Fruit fly (Drosophila melanogaster): ENCODE data around the gene trol.

Gene trol

dm6 chrX:2447750-2448299, 97.4 kb downstream of the trol start, which contains the start of gene z (continued):
- no peak for TF ChIP-seq CG17568 (GFP tag; optimal IDR thresholded peaks at IDR 0.05)
- TF ChIP-seq CG42726 (GFP tag; IDR thresholded peaks at IDR 0.05; ENCODE audit: partially characterized antibody), result peak; percentile 88
- peak; percentile 91 for TF ChIP-seq Opbp (GFP tag; IDR thresholded peaks at IDR 0.05; ENCODE audit: partially characterized antibody)
- peak; percentile 53 for TF ChIP-seq stwl (tag; optimal IDR thresholded peaks at IDR 0.05)
- TF ChIP-seq CG10267 (tag; optimal IDR thresholded peaks at IDR 0.05), result peak; percentile 54
- peak; percentile 93 for TF ChIP-seq CG16813 (GFP tag; IDR thresholded peaks at IDR 0.05; ENCODE audit: partially characterized antibody)
- TF ChIP-seq Asciz (GFP tag; optimal IDR thresholded peaks at IDR 0.05), result no peak
- peak; percentile 38 for TF ChIP-seq CG11504 (tag; optimal IDR thresholded peaks at IDR 0.05)
- peak; percentile 5 for TF ChIP-seq CG33213 (GFP tag; optimal IDR thresholded peaks at IDR 0.05)
- TF ChIP-seq sna (GFP tag; IDR thresholded peaks at IDR 0.05; ENCODE audit: partially characterized antibody), result peak; percentile 84
- no peak for TF ChIP-seq Doc2 (GFP tag; IDR thresholded peaks at IDR 0.05)
- TF ChIP-seq CG12659 (GFP tag; optimal IDR thresholded peaks at IDR 0.05), result peak; percentile 64
- TF ChIP-seq CG3995 (GFP tag; optimal IDR thresholded peaks at IDR 0.05), result no peak
- peak; percentile 3 for TF ChIP-seq CG17186 (GFP tag; optimal IDR thresholded peaks at IDR 0.05)
- TF ChIP-seq CG14965 (GFP tag; optimal IDR thresholded peaks at IDR 0.05; ENCODE audit: borderline replicate concordance), result no peak
- peak; percentile 92 for TF ChIP-seq nerfin-2 (GFP tag; IDR thresholded peaks at IDR 0.05; ENCODE audit: partially characterized antibody)
- TF ChIP-seq YL-1 (GFP tag; optimal IDR thresholded peaks at IDR 0.05), result peak; percentile 59
- TF ChIP-seq CG8478 (optimal IDR thresholded peaks at IDR 0.05), result peak; percentile 84
- peak; percentile 97 for TF ChIP-seq Sry-δ (GFP tag; optimal IDR thresholded peaks at IDR 0.05)
- TF ChIP-seq MTF-1 (GFP tag; optimal IDR thresholded peaks at IDR 0.05; ENCODE audit: borderline replicate concordance), result no peak
- peak; percentile 95 for TF ChIP-seq knrl (GFP tag; IDR thresholded peaks at IDR 0.05; ENCODE audit: partially characterized antibody)
- peak; percentile 29; the same call in 1 of the 3 replicates for TF ChIP-seq CG17361 (GFP tag; IDR thresholded peaks at IDR 0.05)
- TF ChIP-seq sens (GFP tag), result peak; percentile 83
- TF ChIP-seq CG34422 (GFP tag; IDR thresholded peaks at IDR 0.05), result peak; percentile 53; the same call in 1 of the 3 replicates
- TF ChIP-seq CG14860 (GFP tag; IDR thresholded peaks at IDR 0.05; ENCODE audit: partially characterized antibody), result peak; percentile 87
- peak; percentile 36 for TF ChIP-seq nom (GFP tag; optimal IDR thresholded peaks at IDR 0.05)
- TF ChIP-seq CG2129 (GFP tag; IDR thresholded peaks at IDR 0.05; ENCODE audit: partially characterized antibody), result peak; percentile 80
- no peak for TF ChIP-seq ci (GFP tag; IDR thresholded peaks at IDR 0.05)
- TF ChIP-seq CG12391 (tag; optimal IDR thresholded peaks at IDR 0.05), result peak; percentile 30
- TF ChIP-seq pzg (GFP tag; optimal IDR thresholded peaks at IDR 0.05), result peak; percentile 75
- peak; percentile 12; the same call in 1 of the 2 replicates for TF ChIP-seq CG3847 (GFP tag; IDR thresholded peaks at IDR 0.05)
- no peak for TF ChIP-seq CG6813 (GFP tag; optimal IDR thresholded peaks at IDR 0.05)
- TF ChIP-seq CG2116 (GFP tag; optimal IDR thresholded peaks at IDR 0.05), result peak; percentile 65
- no peak for TF ChIP-seq CG12942 (GFP tag; optimal IDR thresholded peaks at IDR 0.05)
- TF ChIP-seq Nf-YB (GFP tag; optimal IDR thresholded peaks at IDR 0.05), result no peak
- TF ChIP-seq CG30403 (GFP tag; optimal IDR thresholded peaks at IDR 0.05), result peak; percentile 18
- TF ChIP-seq CG3065 (GFP tag; optimal IDR thresholded peaks at IDR 0.05), result no peak
- peak; percentile 85 for TF ChIP-seq Doc3 (GFP tag; IDR thresholded peaks at IDR 0.05; ENCODE audit: partially characterized antibody)
- TF ChIP-seq vnd (GFP tag; IDR thresholded peaks at IDR 0.05; ENCODE audit: partially characterized antibody), result peak; percentile 90
- TF ChIP-seq CG15514 (GFP tag; optimal IDR thresholded peaks at IDR 0.05), result peak; percentile 59
- TF ChIP-seq hb (GFP tag; IDR thresholded peaks at IDR 0.05; ENCODE audit: partially characterized antibody), result peak; percentile 91
- TF ChIP-seq CG17829 (tag; optimal IDR thresholded peaks at IDR 0.05), result peak; percentile 3
- peak; percentile 92 for TF ChIP-seq bbx (GFP tag; IDR thresholded peaks at IDR 0.05; ENCODE audit: partially characterized antibody)
- TF ChIP-seq wor (GFP tag; IDR thresholded peaks at IDR 0.05), result no peak
- peak; percentile 29 for TF ChIP-seq Nf-YC (tag; optimal IDR thresholded peaks at IDR 0.05)
- peak; percentile 58 for TF ChIP-seq CG32767 (GFP tag; IDR thresholded peaks at IDR 0.05)
- TF ChIP-seq eyg (GFP tag; optimal IDR thresholded peaks at IDR 0.05), result no peak
- no peak for TF ChIP-seq da (GFP tag; optimal IDR thresholded peaks at IDR 0.05)
